Worm (Caenorhabditis elegans): ENCODE results near the gene F32D8.4.

F32D8.4 gene

DNA sequence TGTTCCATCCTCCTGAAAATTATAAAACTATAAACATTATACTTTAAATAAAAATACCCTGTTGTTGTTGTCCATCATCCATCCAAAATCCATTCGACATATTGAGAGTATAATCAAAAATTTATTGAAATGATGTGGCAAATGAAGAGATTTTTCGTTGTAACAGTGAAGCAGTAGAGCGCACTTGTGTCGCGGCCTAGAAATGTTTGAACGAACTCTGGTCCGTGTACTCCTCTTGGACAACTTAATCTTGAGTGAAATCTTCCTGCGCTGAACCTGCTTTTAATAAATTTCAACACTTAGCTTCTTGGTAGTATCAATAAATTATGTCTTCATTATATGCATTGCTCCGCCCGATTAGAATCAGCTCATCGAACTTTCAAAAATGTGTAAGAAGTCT is 1.2 kb upstream of the F32D8.4 start, which contains the start of the genes F32D8.14 and F32D8.5 (continued):
- peak; percentile 30 for TF ChIP-seq lsl-1 (GFP tag; optimal IDR thresholded peaks at IDR 0.05)
- TF ChIP-seq madf-10 (tag; optimal IDR thresholded peaks at IDR 0.05): peak; percentile 35
- TF ChIP-seq ztf-25 (GFP tag; IDR thresholded peaks at IDR 0.05): 0 out of 2 replicates have a peak, but pooled peaks have one; percentile 17
- no peak for TF ChIP-seq lag-1 (GFP tag; IDR thresholded peaks at IDR 0.05)
- no peak for TF ChIP-seq mel-28 (tag; optimal IDR thresholded peaks at IDR 0.05; ENCODE audit: borderline replicate concordance)
- peak; percentile 43 for TF ChIP-seq efl-1 (GFP tag; optimal IDR thresholded peaks at IDR 0.05)
- TF ChIP-seq pbrm-1 (GFP tag; IDR thresholded peaks at IDR 0.05): peak; percentile 62
- TF ChIP-seq C06A6.2 (GFP tag; conservative IDR thresholded peaks at IDR 0.05): 0 out of 2 replicates have a peak, but pooled peaks have one; percentile 25
- peak; percentile 41 for TF ChIP-seq K12H6.12 (tag; optimal IDR thresholded peaks at IDR 0.05)
- peak; percentile 70 for TF ChIP-seq snpc-3.4 (tag; optimal IDR thresholded peaks at IDR 0.05)
- no peak for TF ChIP-seq cebp-1 (GFP tag; IDR thresholded peaks at IDR 0.05)
- TF ChIP-seq cebp-1 (tag; optimal IDR thresholded peaks at IDR 0.05): peak; percentile 56
- peak; percentile 43 for TF ChIP-seq tbp1 (GFP tag; optimal IDR thresholded peaks at IDR 0.05)
- peak; percentile 92 for TF ChIP-seq mcd-1 (GFP tag; IDR thresholded peaks at IDR 0.05)
- TF ChIP-seq attf-5 (GFP tag; optimal IDR thresholded peaks at IDR 0.05): peak; percentile 60
- TF ChIP-seq ztf-18 (tag; optimal IDR thresholded peaks at IDR 0.05): peak; percentile 51
- TF ChIP-seq nfyb-1 (GFP tag; IDR thresholded peaks at IDR 0.05): 0 out of 2 replicates have a peak, but pooled peaks have one; percentile 36
- peak; percentile 81 for TF ChIP-seq dox-1 (GFP tag; IDR thresholded peaks at IDR 0.05)
- TF ChIP-seq B0261.1 (tag; optimal IDR thresholded peaks at IDR 0.05): no peak
- TF ChIP-seq ztf-28 (GFP tag; IDR thresholded peaks at IDR 0.05): peak; percentile 83; the same call in 1 of the 2 replicates
- peak; percentile 5 for TF ChIP-seq T07F8.4 (tag; optimal IDR thresholded peaks at IDR 0.05)
- no peak for TF ChIP-seq lin-26 (GFP tag; IDR thresholded peaks at IDR 0.05)
- TF ChIP-seq ceh-27 (GFP tag; optimal IDR thresholded peaks at IDR 0.05): peak; percentile 84
- 0 out of 2 replicates have a peak, but pooled peaks have one; percentile 38 for TF ChIP-seq madf-3 (GFP tag; IDR thresholded peaks at IDR 0.05)
- TF ChIP-seq repo-1 (tag; optimal IDR thresholded peaks at IDR 0.05): peak; percentile 13
- TF ChIP-seq Y56A3A.18 (GFP tag; IDR thresholded peaks at IDR 0.05): 0 out of 2 replicates have a peak, but pooled peaks have one; percentile 38
- TF ChIP-seq ccch-3 (GFP tag; optimal IDR thresholded peaks at IDR 0.05): peak; percentile 8
- TF ChIP-seq tlf-1 (GFP tag; optimal IDR thresholded peaks at IDR 0.05): no peak
- no peak for TF ChIP-seq snpc-4 (GFP tag; optimal IDR thresholded peaks at IDR 0.05)
- TF ChIP-seq snpc-4 (tag; optimal IDR thresholded peaks at IDR 0.05): peak in 2 of 4 experiments; percentile 55 to 68
- TF ChIP-seq F52B5.7 (tag; optimal IDR thresholded peaks at IDR 0.05): no peak
- 0 out of 2 replicates have a peak, but pooled peaks have one; percentile 49 for TF ChIP-seq rcor-1 (GFP tag; IDR thresholded peaks at IDR 0.05)
- TF ChIP-seq F33H1.4 (GFP tag; IDR thresholded peaks at IDR 0.05): peak; percentile 28; the same call in 1 of the 2 replicates
- peak; percentile 53 for TF ChIP-seq lin-40 (tag; optimal IDR thresholded peaks at IDR 0.05)
- peak; percentile 53; the same call in 1 of the 2 replicates for TF ChIP-seq madf-6 (GFP tag; IDR thresholded peaks at IDR 0.05)
- TF ChIP-seq F57A8.1 (GFP tag; optimal IDR thresholded peaks at IDR 0.05): no peak

DNA sequence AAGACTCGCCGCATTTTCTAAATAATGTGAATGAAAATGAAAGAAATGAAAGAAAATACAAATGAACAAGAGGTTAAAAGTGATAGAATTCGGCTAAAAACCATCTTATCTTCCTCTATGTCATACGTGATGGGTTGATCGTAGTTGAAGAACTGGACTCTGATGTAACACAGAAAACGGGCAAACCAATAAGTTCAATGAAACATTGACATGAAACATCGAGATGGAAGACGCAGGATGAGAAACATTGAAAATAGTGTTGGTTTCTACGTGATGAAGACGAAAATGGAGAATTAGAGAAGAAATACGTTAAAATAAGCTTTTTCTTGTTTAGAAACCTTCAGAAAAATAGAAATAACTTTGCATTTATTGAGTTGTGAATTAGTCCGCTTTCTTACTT is 2.4 kb downstream of the F32D8.4 start, which contains the start of gene F32D8.12:
F32D8.12 (minus strand) TSS at position 48 of the 400 bp plus-strand sequence.
- TF ChIP-seq nhr-80 (tag; optimal IDR thresholded peaks at IDR 0.05) (peak; percentile 22), F10E7.11 (tag; optimal IDR thresholded peaks at IDR 0.05) (no peak), hmg-1.2 (GFP tag; IDR thresholded peaks at IDR 0.05) (peak; percentile 96), lin-35 (GFP tag; optimal IDR thresholded peaks at IDR 0.05) (peak in 1 of 3 experiments; percentile 36), lin-40 (tag; optimal IDR thresholded peaks at IDR 0.05) (peak; percentile 10), cebp-1 (GFP tag; IDR thresholded peaks at IDR 0.05) (no peak), cebp-1 (tag; optimal IDR thresholded peaks at IDR 0.05) (peak; percentile 38), B0336.3 (GFP tag; IDR thresholded peaks at IDR 0.05) (0 out of 2 replicates have a peak, but pooled peaks have one; percentile 30), ztf-26 (tag; optimal IDR thresholded peaks at IDR 0.05) (peak; percentile 10), ZK185.1 (tag; optimal IDR thresholded peaks at IDR 0.05; ENCODE audit: poor library complexity, severe bottlenecking) (peak; percentile 9), F57A8.1 (GFP tag; optimal IDR thresholded peaks at IDR 0.05) (no peak), C06A6.2 (GFP tag; conservative IDR thresholded peaks at IDR 0.05) (no peak)

Measured in whole organism, young adult.